Fruit fly (Drosophila melanogaster): ENCODE results near the gene CG14339.
A peak's percentile ranks its signal among the peaks of the same experiment; 100 is the strongest.

CG14339 gene

dm6 chr2L:1091675-1092074 is 16.7 kb upstream of the CG14339 start:
- TF ChIP-seq dac (GFP tag; optimal IDR thresholded peaks at IDR 0.05) (no peak), CG32006 (GFP tag; optimal IDR thresholded peaks at IDR 0.05) (peak; percentile 9), CG6163 (GFP tag; IDR thresholded peaks at IDR 0.05) (0 out of 3 replicates have a peak, but pooled peaks have one; percentile 31), Hr4 (GFP tag; optimal IDR thresholded peaks at IDR 0.05) (peak; percentile 11)

DNA sequence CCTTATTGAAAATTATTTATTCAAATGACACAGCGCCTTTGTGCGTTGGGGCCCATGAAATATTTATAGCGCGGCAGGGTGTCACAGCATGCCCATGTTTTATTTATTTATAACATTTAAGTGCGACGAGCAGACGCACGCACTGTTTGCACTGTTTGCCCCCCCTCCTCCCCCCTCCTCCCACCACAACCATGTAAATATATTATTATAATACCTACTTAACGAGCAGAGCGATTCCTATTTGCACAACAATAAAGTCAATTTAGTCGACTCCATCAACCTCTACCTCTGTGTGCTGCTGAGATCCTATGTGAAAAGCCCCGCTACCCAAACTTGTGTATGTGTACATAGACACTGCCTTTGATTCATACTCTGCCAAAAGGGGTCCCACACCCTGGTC is 13.6 kb upstream of the CG14339 start:
- TF ChIP-seq Eip78C (GFP tag) (peak; percentile 6), fkh (GFP tag; optimal IDR thresholded peaks at IDR 0.05) (peak; percentile 88), ss (GFP tag; optimal IDR thresholded peaks at IDR 0.05) (peak in 1 of 2 experiments; percentile 26), svp (GFP tag) (peak; percentile 69), CG9139 (GFP tag; optimal IDR thresholded peaks at IDR 0.05) (no peak)

dm6 chr2L:1095450-1095849 is 12.9 kb upstream of the CG14339 start:
- TF ChIP-seq svp (GFP tag) (peak; percentile 97), Hr39 (GFP tag; optimal IDR thresholded peaks at IDR 0.05) (no peak), CG31627 (GFP tag; optimal IDR thresholded peaks at IDR 0.05) (no peak), acj6 (GFP tag; optimal IDR thresholded peaks at IDR 0.05) (no peak), Eip75B (GFP tag; optimal IDR thresholded peaks at IDR 0.05) (no peak), CG3032 (tag; optimal IDR thresholded peaks at IDR 0.05) (no peak)

DNA sequence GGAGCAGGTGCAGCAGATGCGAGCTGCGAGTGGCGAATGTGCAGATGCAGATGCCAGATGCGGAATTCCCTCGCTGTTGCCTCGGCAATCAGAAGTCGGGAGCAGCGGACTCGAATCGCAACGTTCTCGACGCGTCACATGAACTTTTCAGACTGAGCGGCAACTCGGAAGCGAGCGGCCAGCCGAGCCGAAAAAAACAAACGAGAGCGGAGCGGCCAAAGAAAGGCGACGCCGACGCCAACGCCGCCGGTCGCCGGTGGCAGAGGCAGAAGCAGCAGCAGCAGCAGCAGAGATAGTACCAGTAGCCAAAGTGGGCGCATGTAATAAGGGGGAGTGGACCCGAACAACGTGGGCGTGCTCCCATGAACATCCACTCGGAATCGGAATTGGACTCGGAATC is 6.0 kb upstream of the CG14339 start, which contains the start of gene CG4629:
TSS of gene CG4629 (minus strand) at position 156 of the 400 bp plus-strand sequence.
- peak; percentile 65 for TF ChIP-seq eg (GFP tag; IDR thresholded peaks at IDR 0.05)
- peak; percentile 19; the same call in 1 of the 3 replicates for TF ChIP-seq CG8119 (GFP tag; IDR thresholded peaks at IDR 0.05)
- peak; percentile 77 for TF ChIP-seq net (GFP tag; optimal IDR thresholded peaks at IDR 0.05)
- peak; percentile 9 for TF ChIP-seq CG16779 (tag; optimal IDR thresholded peaks at IDR 0.05)
- no peak for TF ChIP-seq Hr39 (GFP tag; optimal IDR thresholded peaks at IDR 0.05)
- TF ChIP-seq ss (GFP tag; optimal IDR thresholded peaks at IDR 0.05): no peak
- peak; percentile 90 for TF ChIP-seq svp (GFP tag)
- no peak for TF ChIP-seq CG6163 (GFP tag; IDR thresholded peaks at IDR 0.05)
- TF ChIP-seq CG11902 (GFP tag; optimal IDR thresholded peaks at IDR 0.05): no peak

dm6 chr2L:1112641-1113040 is 4.3 kb downstream of the CG14339 start, which contains the start of gene CG14340:
TSS of gene CG14340 (plus strand) at chr2L:1112941.
- no peak for TF ChIP-seq CG10669 (GFP tag; optimal IDR thresholded peaks at IDR 0.05)
- TF ChIP-seq dac (GFP tag; optimal IDR thresholded peaks at IDR 0.05): no peak
- no peak for TF ChIP-seq cyc (GFP tag; optimal IDR thresholded peaks at IDR 0.05)
- TF ChIP-seq CG6854 (GFP tag; optimal IDR thresholded peaks at IDR 0.05): no peak
- no peak for TF ChIP-seq fd85E (GFP tag; optimal IDR thresholded peaks at IDR 0.05)
- TF ChIP-seq CG16779 (tag; optimal IDR thresholded peaks at IDR 0.05): no peak
- no peak for TF ChIP-seq Eip75B (GFP tag; optimal IDR thresholded peaks at IDR 0.05)
- no peak for TF ChIP-seq Sox14 (GFP tag; optimal IDR thresholded peaks at IDR 0.05)
- no peak for TF ChIP-seq vri (GFP tag; optimal IDR thresholded peaks at IDR 0.05)
- no peak for TF ChIP-seq Ets96B (tag; optimal IDR thresholded peaks at IDR 0.05)
- no peak for TF ChIP-seq eg (GFP tag; IDR thresholded peaks at IDR 0.05)
- no peak for TF ChIP-seq Eip78C (GFP tag)
- TF ChIP-seq svp (GFP tag): no peak

DNA sequence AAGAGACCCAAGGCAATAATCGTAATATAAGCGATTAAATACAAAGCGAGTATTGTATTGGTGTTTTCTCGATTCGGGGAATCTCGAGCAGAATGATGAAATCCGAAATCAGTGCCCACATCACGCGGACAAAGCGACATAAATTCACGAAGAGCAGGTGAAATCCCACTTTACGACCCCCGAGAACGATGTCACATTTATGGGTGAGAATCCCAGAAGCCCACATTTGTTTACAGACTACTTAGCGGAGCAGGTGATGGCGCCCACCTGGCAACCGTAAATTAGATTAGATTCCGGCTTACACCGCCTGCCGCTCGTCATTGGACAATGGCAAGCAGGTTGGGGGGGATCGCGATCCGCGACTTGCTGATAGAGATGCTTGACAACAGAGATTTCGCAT is 5.9 kb downstream of the CG14339 start:
- TF ChIP-seq CG8632 (GFP tag; optimal IDR thresholded peaks at IDR 0.05) (no peak), Met (GFP tag; optimal IDR thresholded peaks at IDR 0.05) (no peak), OdsH (GFP tag; optimal IDR thresholded peaks at IDR 0.05) (no peak), svp (GFP tag) (no peak), CG34406 (GFP tag; optimal IDR thresholded peaks at IDR 0.05) (no peak), fkh (GFP tag; optimal IDR thresholded peaks at IDR 0.05) (peak; percentile 41), CG10669 (GFP tag; optimal IDR thresholded peaks at IDR 0.05) (no peak), CG4318 (GFP tag; optimal IDR thresholded peaks at IDR 0.05) (no peak), achi (GFP tag; optimal IDR thresholded peaks at IDR 0.05) (no peak)

Data from whole organism, prepupa.